ENCODE assay signal across 2 worm cellular contexts in the genomic region with DNA sequence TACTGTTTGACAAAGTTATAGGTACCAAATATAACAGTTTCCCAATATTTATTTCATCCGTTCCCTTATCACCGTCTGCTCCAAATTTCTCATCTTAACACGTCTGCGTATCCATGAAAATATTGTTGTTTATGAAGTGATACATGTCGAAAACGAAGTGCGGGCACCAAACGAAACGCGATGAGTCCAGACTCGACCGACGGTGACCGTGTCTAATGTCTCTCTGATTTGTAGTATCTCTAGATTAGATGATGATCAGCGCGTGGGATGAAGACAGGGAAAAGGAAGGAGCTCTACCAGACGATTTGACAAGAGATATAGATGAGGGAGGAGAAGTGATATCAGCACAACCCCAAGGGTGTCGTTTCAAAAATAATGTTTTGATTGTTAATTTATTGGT.
TF ChIP-seq lines count a peak whose summit lies in the region.

No protein-coding gene starts in this region.

TF ChIP-seq in whole organism, L1 larva, 84 proteins besides CTCF, POLR2A, EP300 and RAD21 (continued from another document):
- TF ChIP-seq nhr-19 (GFP tag; conservative IDR thresholded peaks at IDR 0.05; lab: Robert Waterston, UW) = peak; percentile 25; the same call in 1 of the 2 replicates
- no peak for TF ChIP-seq sox-4 (tag; optimal IDR thresholded peaks at IDR 0.05; lab: Kevin White, UChicago)
- peak in 1 of 2 experiments; percentile 3 for TF ChIP-seq lin-35 (GFP tag; optimal IDR thresholded peaks at IDR 0.05; lab: Kevin White, UChicago)
- TF ChIP-seq pag-3 (tag; optimal IDR thresholded peaks at IDR 0.05; lab: Kevin White, UChicago; ENCODE audit: borderline replicate concordance, insufficient read depth) = no peak
- TF ChIP-seq nhr-28 (tag; optimal IDR thresholded peaks at IDR 0.05; lab: Kevin White, UChicago) = no peak
- TF ChIP-seq grh-1 (GFP tag; IDR thresholded peaks at IDR 0.05; lab: Robert Waterston, UW) = no peak
- peak; percentile 78 for TF ChIP-seq lin-14 (GFP tag; optimal IDR thresholded peaks at IDR 0.05; lab: Kevin White, UChicago)
- TF ChIP-seq nhr-20 (tag; optimal IDR thresholded peaks at IDR 0.05; lab: Kevin White, UChicago) = peak; percentile 11

TF ChIP-seq in whole organism, L2 larva, 48 proteins besides CTCF, POLR2A, EP300 and RAD21 (continued from another document):
- no peak for TF ChIP-seq elt-3 (tag; optimal IDR thresholded peaks at IDR 0.05; lab: Kevin White, UChicago)
- TF ChIP-seq lin-11 (tag; optimal IDR thresholded peaks at IDR 0.05; lab: Kevin White, UChicago) = no peak
- TF ChIP-seq mab-5 (tag; optimal IDR thresholded peaks at IDR 0.05; lab: Kevin White, UChicago) = no peak
- no peak for TF ChIP-seq alr-1 (tag; optimal IDR thresholded peaks at IDR 0.05; lab: Kevin White, UChicago)
- TF ChIP-seq nhr-10 (tag; optimal IDR thresholded peaks at IDR 0.05; lab: Kevin White, UChicago) = no peak
- peak; percentile 24 for TF ChIP-seq C34F6.9 (tag; optimal IDR thresholded peaks at IDR 0.05; lab: Kevin White, UChicago)
- TF ChIP-seq elt-1 (tag; optimal IDR thresholded peaks at IDR 0.05; lab: Kevin White, UChicago) = no peak
- TF ChIP-seq nhr-237 (tag; optimal IDR thresholded peaks at IDR 0.05; lab: Kevin White, UChicago) = no peak
- TF ChIP-seq crh-2 (tag; optimal IDR thresholded peaks at IDR 0.05; lab: Kevin White, UChicago) = no peak
- TF ChIP-seq unc-39 (tag; optimal IDR thresholded peaks at IDR 0.05; lab: Kevin White, UChicago) = no peak
- no peak for TF ChIP-seq nhr-21 (tag; optimal IDR thresholded peaks at IDR 0.05; lab: Kevin White, UChicago)
- no peak for TF ChIP-seq lin-39 (tag; optimal IDR thresholded peaks at IDR 0.05; lab: Kevin White, UChicago)
- TF ChIP-seq lsy-2 (tag; optimal IDR thresholded peaks at IDR 0.05; lab: Kevin White, UChicago) = peak in 1 of 2 experiments; percentile 36
TF ChIP-seq in whole organism, L2 larva: peak in this region for 5.
